Fruit fly (Drosophila melanogaster) whole organism, embryonic: ENCODE results near the gene cue.

Experiments used
- CG12769 ChIP-seq: fragments of 200-800 bp; sonication (Bioruptor generic); optimal IDR thresholded peaks from 2 replicates; lab custom pipeline; 2019; ENCODE audit warnings: missing biosample characterization, mild to moderate bottlenecking, missing genetic modification characterization, moderate library complexity
- CG14050 ChIP-seq: fragments of 200-800 bp; sonication (Bioruptor generic); IDR thresholded peaks from 3 replicates; pipeline ENCODE4 v1.3.6; 2022; ENCODE audit warnings: missing biosample characterization, missing genetic modification characterization
- CG14860 ChIP-seq: fragments of 200-800 bp; sonication (Bioruptor generic); IDR thresholded peaks from 3 replicates; pipeline ENCODE4 v1.3.6; 2022; ENCODE audit warnings: missing biosample characterization, missing genetic modification characterization; ENCODE audit not compliant: partially characterized antibody
- CG15269 ChIP-seq: fragments of 200-800 bp; sonication (Bioruptor generic); optimal IDR thresholded peaks from 2 replicates; lab custom pipeline; 2018; ENCODE audit warnings: missing biosample characterization, mild to moderate bottlenecking, missing genetic modification characterization, moderate library complexity
- CG17568 ChIP-seq: fragments of 200-800 bp; sonication (Bioruptor generic); optimal IDR thresholded peaks from 2 replicates; lab custom pipeline; 2018; ENCODE audit warnings: missing biosample characterization, mild to moderate bottlenecking, missing genetic modification characterization, moderate library complexity
- CG17912 ChIP-seq: fragments of 200-800 bp; sonication (Bioruptor generic); optimal IDR thresholded peaks from 2 replicates; lab custom pipeline; 2018; ENCODE audit warnings: missing biosample characterization, mild to moderate bottlenecking, missing genetic modification characterization
- CG1792 ChIP-seq: fragments of 200-800 bp; sonication (Bioruptor generic); optimal IDR thresholded peaks from 2 replicates; lab custom pipeline; 2016; ENCODE audit warnings: missing biosample characterization, missing genetic modification characterization
- CG18011 ChIP-seq: fragments of 200-800 bp; sonication (Bioruptor generic); optimal IDR thresholded peaks from 2 replicates; lab custom pipeline; 2017; ENCODE audit warnings: missing biosample characterization, missing genetic modification characterization, mild to moderate bottlenecking, moderate library complexity, missing genotype
- CG18599 ChIP-seq: fragments of 200-800 bp; sonication (Bioruptor generic); optimal IDR thresholded peaks from 3 replicates; lab custom pipeline; 2017; ENCODE audit warnings: missing biosample characterization, missing genetic modification characterization, mild to moderate bottlenecking, moderate library complexity, missing genetic modification reagents
- CG2889 ChIP-seq: fragments of 200-800 bp; sonication (Bioruptor generic); IDR thresholded peaks from 3 replicates; pipeline ENCODE4 v1.3.6; 2022; ENCODE audit warnings: missing biosample characterization, missing genetic modification characterization
- CG5180 ChIP-seq: fragments of 200-800 bp; sonication (Bioruptor generic); optimal IDR thresholded peaks from 3 replicates; lab custom pipeline; 2017; ENCODE audit warnings: missing biosample characterization, missing genetic modification characterization, mild to moderate bottlenecking, moderate library complexity, missing genetic modification reagents
- CG7963 ChIP-seq: fragments of 200-800 bp; sonication (Bioruptor generic); IDR thresholded peaks from 3 replicates; pipeline ENCODE4 v1.3.6; 2022; ENCODE audit warnings: missing biosample characterization, missing genetic modification characterization; ENCODE audit not compliant: partially characterized antibody
- CG9437 ChIP-seq: fragments of 200-800 bp; sonication (Bioruptor generic); optimal IDR thresholded peaks from 2 replicates; lab custom pipeline; 2018; ENCODE audit warnings: missing biosample characterization, mild to moderate bottlenecking, missing genetic modification characterization
- CG9876 ChIP-seq: fragments of 200-800 bp; sonication (Bioruptor generic); optimal IDR thresholded peaks from 2 replicates; lab custom pipeline; 2016; ENCODE audit warnings: missing biosample characterization, missing genetic modification characterization
- D ChIP-seq, 2 experiments: fragments of 200-800 bp in 1 of 2; fragments of >200 bp in 1 of 2; sonication (Bioruptor generic) in 1 of 2; optimal IDR thresholded peaks; 2 replicates in 1 of 2; 3 replicates in 1 of 2; lab custom pipeline; 2017; ENCODE audit warnings: mild to moderate bottlenecking in 1 of 2, missing biosample characterization in 1 of 2, missing genetic modification characterization in 1 of 2, missing genetic modification reagents in 1 of 2
- Dp ChIP-seq: fragments of 200-800 bp; sonication (Bioruptor generic); optimal IDR thresholded peaks from 2 replicates; lab custom pipeline; 2018; ENCODE audit warnings: missing biosample characterization, mild to moderate bottlenecking, missing genetic modification characterization, moderate library complexity
- Dref ChIP-seq: fragments of 200-800 bp; sonication (Bioruptor generic); IDR thresholded peaks from 2 replicates; pipeline ENCODE4 v1.3.6; 2022; ENCODE audit warnings: missing biosample characterization, missing genetic modification characterization
- Gug ChIP-seq: fragments of 200-800 bp; sonication (Bioruptor generic); IDR thresholded peaks from 4 replicates; pipeline ENCODE4 v1.3.6; 2022; ENCODE audit warnings: missing biosample characterization, missing genetic modification characterization
- HLH3B ChIP-seq: fragments of 200-800 bp; sonication (Bioruptor generic); IDR thresholded peaks from 2 replicates; pipeline ENCODE4 v1.3.6; 2022; ENCODE audit warnings: missing biosample characterization, missing genetic modification characterization
- HmgD ChIP-seq: fragments of 200-800 bp; sonication (Bioruptor generic); optimal IDR thresholded peaks from 3 replicates; lab custom pipeline; 2016; ENCODE audit warnings: missing biosample characterization, missing genetic modification characterization
- HmgZ ChIP-seq: fragments of 200-800 bp; sonication (Bioruptor generic); optimal IDR thresholded peaks from 2 replicates; lab custom pipeline; 2018; ENCODE audit warnings: missing biosample characterization, mild to moderate bottlenecking, missing genetic modification characterization
- Mrtf ChIP-seq: fragments of 200-800 bp; sonication (Bioruptor generic); IDR thresholded peaks from 3 replicates; pipeline ENCODE4 v1.3.6; 2022; ENCODE audit warnings: missing biosample characterization, missing genetic modification characterization
- NK7.1 ChIP-seq: fragments of 200-800 bp; sonication (Bioruptor generic); optimal IDR thresholded peaks from 3 replicates; lab custom pipeline; 2016; ENCODE audit warnings: missing biosample characterization, missing genetic modification characterization
- Nf-YA ChIP-seq: fragments of 200-800 bp; sonication (Bioruptor generic); IDR thresholded peaks from 2 replicates; pipeline ENCODE4 v1.3.6; 2022; ENCODE audit warnings: missing biosample characterization, missing genetic modification characterization
- Poxn ChIP-seq: fragments of 200-800 bp; sonication (Bioruptor generic); IDR thresholded peaks from 2 replicates; pipeline ENCODE4 v1.3.6; 2022; ENCODE audit warnings: missing biosample characterization, missing genetic modification characterization
- Ptx1 ChIP-seq: fragments of 200-800 bp; sonication (Bioruptor generic); IDR thresholded peaks from 2 replicates; pipeline ENCODE4 v1.3.6; 2022; ENCODE audit warnings: missing biosample characterization, missing genetic modification characterization
- Scr ChIP-seq: fragments of 200-800 bp; sonication (Bioruptor generic); IDR thresholded peaks from 2 replicates; pipeline ENCODE4 v1.3.6; 2022; ENCODE audit warnings: missing biosample characterization, missing genetic modification characterization; ENCODE audit not compliant: partially characterized antibody
- Side ChIP-seq: fragments of 200-800 bp; sonication (Bioruptor generic); optimal IDR thresholded peaks from 2 replicates; lab custom pipeline; 2016; ENCODE audit warnings: missing biosample characterization, missing genetic modification characterization
- Sin3A ChIP-seq: fragments of >200 bp; optimal IDR thresholded peaks from 2 replicates; lab custom pipeline; 2018
- abd-A ChIP-seq: fragments of 200-800 bp; sonication (Bioruptor generic); optimal IDR thresholded peaks from 3 replicates; lab custom pipeline; 2019; ENCODE audit warnings: missing biosample characterization, mild to moderate bottlenecking, missing genetic modification characterization, moderate library complexity
- ap ChIP-seq: fragments of 200-800 bp; sonication (Bioruptor generic); IDR thresholded peaks from 2 replicates; pipeline ENCODE4 v1.3.6; 2022; ENCODE audit warnings: missing biosample characterization, missing genetic modification characterization
- az2 ChIP-seq: fragments of 200-800 bp; sonication (Bioruptor generic); optimal IDR thresholded peaks from 3 replicates; lab custom pipeline; 2016; ENCODE audit warnings: missing biosample characterization, missing genetic modification characterization
- bcd ChIP-seq: fragments of 200-800 bp; sonication (Bioruptor generic); optimal IDR thresholded peaks from 2 replicates; lab custom pipeline; 2017; ENCODE audit warnings: missing biosample characterization, mild to moderate bottlenecking, missing genetic modification characterization
- crp ChIP-seq, 2 experiments: fragments of 200-800 bp; sonication (Bioruptor generic); optimal IDR thresholded peaks; 2 replicates in 1 of 2; 3 replicates in 1 of 2; lab custom pipeline; 2017; ENCODE audit warnings: missing biosample characterization in 2 of 2, missing genetic modification characterization in 2 of 2, mild to moderate bottlenecking in 1 of 2, moderate library complexity in 1 of 2
- cwo ChIP-seq: fragments of 200-800 bp; sonication (Bioruptor generic); optimal IDR thresholded peaks from 3 replicates; lab custom pipeline; 2017; ENCODE audit warnings: missing biosample characterization, missing genetic modification characterization, mild to moderate bottlenecking, moderate library complexity, missing genetic modification reagents
- fd102C ChIP-seq: fragments of 200-800 bp; sonication (Bioruptor generic); optimal IDR thresholded peaks from 2 replicates; lab custom pipeline; 2018; ENCODE audit warnings: missing biosample characterization, mild to moderate bottlenecking, missing genetic modification characterization, moderate library complexity
- fru ChIP-seq: fragments of >200 bp; optimal IDR thresholded peaks from 2 replicates; lab custom pipeline; 2017
- gsb ChIP-seq: fragments of 200-800 bp; sonication (Bioruptor generic); IDR thresholded peaks from 2 replicates; pipeline ENCODE4 v1.3.6; 2022; ENCODE audit warnings: missing biosample characterization, missing genetic modification characterization
- jing ChIP-seq: fragments of 200-800 bp; sonication (Bioruptor generic); optimal IDR thresholded peaks from 2 replicates; lab custom pipeline; 2018; ENCODE audit warnings: missing biosample characterization, mild to moderate bottlenecking, missing genetic modification characterization
- org-1 ChIP-seq: fragments of 200-800 bp; sonication (Bioruptor generic); optimal IDR thresholded peaks from 2 replicates; lab custom pipeline; 2017; ENCODE audit warnings: missing biosample characterization, missing genetic modification characterization
- pb ChIP-seq: fragments of 200-800 bp; sonication (Bioruptor generic); optimal IDR thresholded peaks from 3 replicates; lab custom pipeline; 2016; ENCODE audit warnings: missing biosample characterization, missing genetic modification characterization
- repo ChIP-seq: fragments of 200-800 bp; sonication (Bioruptor generic); optimal IDR thresholded peaks from 2 replicates; lab custom pipeline; 2016; ENCODE audit warnings: missing biosample characterization, missing genetic modification characterization
- sqz ChIP-seq: fragments of 200-800 bp; sonication (Bioruptor generic); optimal IDR thresholded peaks from 3 replicates; lab custom pipeline; 2018; ENCODE audit warnings: missing biosample characterization, mild to moderate bottlenecking, missing genetic modification characterization
- trem ChIP-seq: fragments of 200-800 bp; optimal IDR thresholded peaks from 3 replicates; lab custom pipeline; 2019; ENCODE audit warnings: missing biosample characterization, mild to moderate bottlenecking, missing genetic modification characterization, moderate library complexity
- wdn ChIP-seq: fragments of 200-800 bp; sonication (Bioruptor generic); IDR thresholded peaks from 2 replicates; pipeline ENCODE4 v1.3.6; 2022; ENCODE audit warnings: missing biosample characterization, missing genetic modification characterization

The cue gene

dm6 chr3L:1548345-1548970 lies 31.4 kb upstream of the cue start (continued):
- TF ChIP-seq CG17568 (GFP tag; lab: Kevin White, UChicago) (no peak), Dref (GFP tag; lab: Robert Waterston, UW) (no peak), bcd (GFP tag; lab: Kevin White, UChicago) (peak; percentile 56), HmgD (GFP tag; lab: Kevin White, UChicago) (no peak), CG18599 (GFP tag; lab: Kevin White, UChicago) (peak; percentile 81), fru (lab: Kevin White, UChicago) (no peak), ap (GFP tag; lab: Robert Waterston, UW) (no peak; the same call in 1 of the 2 replicates), CG17912 (no peak)

dm6 chr3L:1547117-1547507 lies 30.0 kb upstream of the cue start:
- peak; percentile 6 for TF ChIP-seq cwo (GFP tag; lab: Kevin White, UChicago)
- no peak for TF ChIP-seq CG14860 (GFP tag; lab: Robert Waterston, UW)
- TF ChIP-seq Nf-YA, result 0 out of 2 replicates have a peak, but pooled peaks have one; percentile 17
- no peak for TF ChIP-seq gsb (GFP tag; lab: Robert Waterston, UW)
- no peak for TF ChIP-seq CG9876 (GFP tag; lab: Kevin White, UChicago)

dm6 chr3L:1546349-1547116 lies 29.5 kb upstream of the cue start:
- TF ChIP-seq D (optimal IDR thresholded peaks at IDR 0.05; lab: Kevin White, UChicago), result peak; percentile 58
- TF ChIP-seq D (GFP tag; optimal IDR thresholded peaks at IDR 0.05; lab: Kevin White, UChicago), result no peak
- TF ChIP-seq CG2889 (GFP tag; lab: Robert Waterston, UW), result no peak
- peak; percentile 14 for TF ChIP-seq CG5180 (GFP tag; lab: Kevin White, UChicago)
- TF ChIP-seq abd-A, result no peak
- no peak for TF ChIP-seq jing
- no peak for TF ChIP-seq CG18011
- no peak for TF ChIP-seq sqz
- TF ChIP-seq pb, result no peak
- TF ChIP-seq crp (GFP tag; optimal IDR thresholded peaks at IDR 0.05; lab: Kevin White, UChicago), result peak in 1 of 2 experiments; percentile 78
- no peak for TF ChIP-seq trem (tag; lab: Kevin White, UChicago)
- TF ChIP-seq HmgZ (tag; lab: Kevin White, UChicago), result peak; percentile 3
- no peak for TF ChIP-seq org-1 (GFP tag; lab: Kevin White, UChicago)
- TF ChIP-seq wdn (GFP tag; lab: Robert Waterston, UW), result no peak
- no peak for TF ChIP-seq fd102C (GFP tag; lab: Kevin White, UChicago)
- TF ChIP-seq Side (GFP tag; lab: Kevin White, UChicago), result no peak
- TF ChIP-seq CG14050 (GFP tag; lab: Robert Waterston, UW), result no peak
- peak; percentile 12 for TF ChIP-seq CG1792 (GFP tag; lab: Kevin White, UChicago)
- TF ChIP-seq Gug (GFP tag; lab: Robert Waterston, UW), result no peak
- no peak for TF ChIP-seq Scr
- TF ChIP-seq Mrtf (GFP tag; lab: Robert Waterston, UW), result no peak; the same call in 2 of the 3 replicates
- peak; percentile 84 for TF ChIP-seq CG9437
- no peak for TF ChIP-seq Dp
- no peak for TF ChIP-seq CG7963 (GFP tag; lab: Robert Waterston, UW)
- TF ChIP-seq CG12769, result peak; percentile 20
- TF ChIP-seq repo, result no peak
- no peak for TF ChIP-seq CG15269
- no peak for TF ChIP-seq Ptx1
- TF ChIP-seq az2 (GFP tag; lab: Kevin White, UChicago), result no peak
- TF ChIP-seq Dref (GFP tag; lab: Robert Waterston, UW), result no peak
- TF ChIP-seq HLH3B, result no peak
- no peak for TF ChIP-seq Sin3A (lab: Kevin White, UChicago)
- no peak for TF ChIP-seq NK7.1 (GFP tag; lab: Kevin White, UChicago)
- TF ChIP-seq Poxn, result no peak
